Fruit fly (Drosophila melanogaster) whole organism, adult: ENCODE results near the gene TwdlY.

Source experiments
- CG7045 ChIP-seq: fragments of 200-800 bp; sonication (Bioruptor generic); optimal IDR thresholded peaks from 2 replicates; lab custom pipeline; 2017; ENCODE audit warnings: missing biosample characterization, mild to moderate bottlenecking, missing genetic modification characterization
- cic ChIP-seq: fragments of 200-800 bp; sonication (Bioruptor generic); optimal IDR thresholded peaks from 2 replicates; lab custom pipeline; 2017; ENCODE audit warnings: missing biosample characterization, mild to moderate bottlenecking, missing genetic modification characterization, moderate library complexity
- kay ChIP-seq: fragments of 200-800 bp; sonication (Bioruptor generic); peaks from one replicate; lab custom pipeline; 2016; ENCODE audit warnings: missing biosample characterization, missing genetic modification characterization, borderline replicate concordance

DNA sequence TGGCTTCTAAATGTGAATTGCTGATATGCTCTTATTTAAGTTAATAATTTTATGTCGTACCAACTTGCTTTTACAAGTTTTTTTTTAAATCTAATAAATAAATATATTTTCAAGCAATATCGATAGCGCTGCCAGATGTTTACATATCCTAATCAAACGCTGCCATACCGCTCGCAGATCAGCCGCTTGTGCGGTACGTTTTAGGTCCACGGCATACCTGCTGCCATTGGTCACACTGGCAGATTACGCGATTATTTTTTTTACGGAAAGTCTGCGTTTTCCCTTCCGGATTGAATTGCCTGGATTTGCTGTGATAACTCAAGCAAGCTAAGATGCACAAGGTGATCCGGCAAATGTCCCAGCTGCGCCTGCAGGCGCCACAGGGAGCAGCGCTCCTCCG, 49.0 kb downstream of the TwdlY start, which contains the start of gene mRpL22:
- no peak for TF ChIP-seq cic (GFP tag; lab: Kevin White, UChicago)
- no peak for TF ChIP-seq kay (GFP tag; lab: Kevin White, UChicago)
- no peak for TF ChIP-seq CG7045 (GFP tag; lab: Kevin White, UChicago)
